Worm (Caenorhabditis elegans) whole organism, early embryonic: Measurements from ENCODE around the gene C06B3.1.

Experiments
- B0310.2 ChIP-seq: sonication (generic microtip); optimal IDR thresholded peaks from 2 replicates; lab custom pipeline; 2016; ENCODE audit warnings: mild to moderate bottlenecking, missing genetic modification characterization, missing compliant biosample characterization
- F13C5.2 ChIP-seq: sonication (generic microtip); optimal IDR thresholded peaks from 2 replicates; lab custom pipeline; 2017; ENCODE audit warnings: mild to moderate bottlenecking, missing genetic modification characterization, inconsistent platforms, missing compliant biosample characterization
- aly-1 ChIP-seq: sonication (generic microtip); optimal IDR thresholded peaks from 2 replicates; lab custom pipeline; 2016; ENCODE audit warnings: missing genetic modification characterization, missing compliant biosample characterization
- ama-1 ChIP-seq: fragments of 150-350 bp; optimal IDR thresholded peaks from 2 replicates; lab custom pipeline; 2014
- ceh-13 ChIP-seq: fragments of 200-800 bp; sonication (Bioruptor generic); optimal IDR thresholded peaks from 2 replicates; lab custom pipeline; 2018; ENCODE audit warnings: mild to moderate bottlenecking, missing genetic modification characterization, missing compliant biosample characterization
- ceh-36 ChIP-seq: sonication (generic microtip); optimal IDR thresholded peaks from 2 replicates; lab custom pipeline; 2016; ENCODE audit warnings: missing genetic modification characterization, inconsistent platforms, missing compliant biosample characterization
- ets-7 ChIP-seq: sonication (generic microtip); optimal IDR thresholded peaks from 2 replicates; lab custom pipeline; 2016; ENCODE audit warnings: missing genotype, missing genetic modification characterization, missing compliant biosample characterization
- flt-1 ChIP-seq: fragments of 200-800 bp; sonication (Bioruptor generic); IDR thresholded peaks from 2 replicates; pipeline ENCODE4 v1.3.6; 2022; ENCODE audit warnings: missing genetic modification characterization, missing compliant biosample characterization
- hmbx-1 ChIP-seq: sonication (generic microtip); optimal IDR thresholded peaks from 2 replicates; lab custom pipeline; 2016; ENCODE audit warnings: mild to moderate bottlenecking, missing genetic modification characterization, missing compliant biosample characterization
- hmg-4 ChIP-seq: fragments of 200-800 bp; sonication (Bioruptor generic); optimal IDR thresholded peaks from 2 replicates; lab custom pipeline; 2018; ENCODE audit warnings: mild to moderate bottlenecking, missing genetic modification characterization, missing compliant biosample characterization
- hnd-1 ChIP-seq: sonication (generic microtip); optimal IDR thresholded peaks from 2 replicates; lab custom pipeline; 2016; ENCODE audit warnings: missing genetic modification characterization, missing compliant biosample characterization
- pes-1 ChIP-seq: fragments of 200-800 bp; sonication (Bioruptor generic); IDR thresholded peaks from 2 replicates; pipeline ENCODE4 v1.3.6; 2022; ENCODE audit warnings: missing genetic modification reagents, missing genetic modification characterization, missing compliant biosample characterization
- scrt-1 ChIP-seq: fragments of 200-800 bp; sonication (Bioruptor generic); IDR thresholded peaks from 2 replicates; pipeline ENCODE4 v1.3.6; 2022; ENCODE audit warnings: missing genetic modification characterization, missing compliant biosample characterization
- sea-1 ChIP-seq: fragments of 200-800 bp; sonication (Bioruptor generic); conservative IDR thresholded peaks from 2 replicates; pipeline ENCODE4 v1.3.6; 2022; ENCODE audit warnings: missing genetic modification characterization, missing compliant biosample characterization
- tbx-11 ChIP-seq: fragments of 200-800 bp; sonication (Bioruptor generic); IDR thresholded peaks from 2 replicates; pipeline ENCODE4 v1.3.6; 2022; ENCODE audit warnings: missing genetic modification characterization, missing compliant biosample characterization
- tbx-37 ChIP-seq: fragments of 200-800 bp; sonication (Bioruptor generic); conservative IDR thresholded peaks from 2 replicates; pipeline ENCODE4 v1.3.6; 2022; ENCODE audit warnings: missing genetic modification reagents, missing genetic modification characterization, missing compliant biosample characterization
- tra-4 ChIP-seq: sonication (generic microtip); optimal IDR thresholded peaks from 2 replicates; lab custom pipeline; 2017; ENCODE audit warnings: missing genetic modification characterization, missing compliant biosample characterization

C06B3.1 gene

ce11 chrV:13936052-13936451, 33.5 kb downstream of the C06B3.1 start:
- TF ChIP-seq scrt-1 (GFP tag; lab: Robert Waterston, UW): no peak
- TF ChIP-seq hnd-1: no peak
- TF ChIP-seq tbx-11 (GFP tag; lab: Robert Waterston, UW): no peak
- TF ChIP-seq tra-4 (tag; lab: Kevin White, UChicago): no peak
- TF ChIP-seq F13C5.2 (tag; lab: Kevin White, UChicago): no peak
- TF ChIP-seq hmg-4: no peak
- no peak for TF ChIP-seq flt-1 (GFP tag; lab: Robert Waterston, UW)
- TF ChIP-seq ceh-36 (tag; lab: Kevin White, UChicago): no peak
- TF ChIP-seq ets-7: no peak
- no peak for TF ChIP-seq B0310.2 (tag; lab: Kevin White, UChicago)
- TF ChIP-seq pes-1 (GFP tag; lab: Robert Waterston, UW): no peak
- TF ChIP-seq aly-1: no peak
- TF ChIP-seq ama-1 (lab: Kevin White, UChicago): no peak
- TF ChIP-seq ceh-13 (GFP tag; lab: Kevin White, UChicago): no peak
- no peak for TF ChIP-seq hmbx-1 (tag; lab: Kevin White, UChicago)
- no peak for TF ChIP-seq tbx-37 (GFP tag; lab: Robert Waterston, UW)
- TF ChIP-seq sea-1 (GFP tag; lab: Robert Waterston, UW): no peak

- TF ChIP-seq flt-1 (GFP tag; lab: Robert Waterston, UW): no peak
- TF ChIP-seq ama-1 (lab: Kevin White, UChicago): no peak
- no peak for TF ChIP-seq ceh-36 (tag; lab: Kevin White, UChicago)
- no peak for TF ChIP-seq B0310.2 (tag; lab: Kevin White, UChicago)
- TF ChIP-seq sea-1 (GFP tag; lab: Robert Waterston, UW): no peak
- TF ChIP-seq pes-1 (GFP tag; lab: Robert Waterston, UW): no peak
- TF ChIP-seq aly-1: no peak
- TF ChIP-seq tbx-11 (GFP tag; lab: Robert Waterston, UW): no peak
- no peak for TF ChIP-seq F13C5.2 (tag; lab: Kevin White, UChicago)
Measured at ce11 chrV:13936850-13937249, 34.3 kb downstream of the C06B3.1 start, which contains the start of gene srw-145. Gene srw-145, plus strand, starts transcription at chrV:13937150.

ce11 chrV:13942082-13942481, 39.5 kb downstream of the C06B3.1 start, which contains the start of gene dpr-1:
Gene dpr-1, minus strand, starts transcription at chrV:13942182.
- TF ChIP-seq ama-1 (lab: Kevin White, UChicago): no peak
- no peak for TF ChIP-seq hmg-4
- TF ChIP-seq tra-4 (tag; lab: Kevin White, UChicago): no peak
- TF ChIP-seq ets-7: no peak
- no peak for TF ChIP-seq ceh-13 (GFP tag; lab: Kevin White, UChicago)
- TF ChIP-seq aly-1: no peak
- no peak for TF ChIP-seq tbx-11 (GFP tag; lab: Robert Waterston, UW)
- TF ChIP-seq pes-1 (GFP tag; lab: Robert Waterston, UW): no peak
- no peak for TF ChIP-seq hmbx-1 (tag; lab: Kevin White, UChicago)
- no peak for TF ChIP-seq flt-1 (GFP tag; lab: Robert Waterston, UW)
- TF ChIP-seq scrt-1 (GFP tag; lab: Robert Waterston, UW): no peak
- no peak for TF ChIP-seq F13C5.2 (tag; lab: Kevin White, UChicago)
- TF ChIP-seq ceh-36 (tag; lab: Kevin White, UChicago): no peak
- no peak for TF ChIP-seq B0310.2 (tag; lab: Kevin White, UChicago)
- TF ChIP-seq sea-1 (GFP tag; lab: Robert Waterston, UW): no peak
- no peak for TF ChIP-seq tbx-37 (GFP tag; lab: Robert Waterston, UW)

ce11 chrV:13946385-13947019, 43.9 kb downstream of the C06B3.1 start, which contains the start of the genes srx-10 and clec-226:
Gene srx-10, minus strand, starts transcription at chrV:13946485.
Gene clec-226, plus strand, starts transcription at chrV:13946969.
- TF ChIP-seq hmg-4 (no peak), F13C5.2 (tag; lab: Kevin White, UChicago) (no peak), ama-1 (lab: Kevin White, UChicago) (no peak)

ce11 chrV:13949010-13949409, 46.4 kb downstream of the C06B3.1 start, which contains the start of gene R10D12.6:
Gene R10D12.6, plus strand, starts transcription at chrV:13949310.
- no peak for TF ChIP-seq sea-1 (GFP tag; lab: Robert Waterston, UW)
- TF ChIP-seq pes-1 (GFP tag; lab: Robert Waterston, UW): no peak
- no peak for TF ChIP-seq hmg-4
- TF ChIP-seq ceh-13 (GFP tag; lab: Kevin White, UChicago): no peak

ce11 chrV:13949752-13950151, 47.2 kb downstream of the C06B3.1 start, which contains the start of gene R10D12.7:
Gene R10D12.7, plus strand, starts transcription at chrV:13950052.
- no peak for TF ChIP-seq ceh-36 (tag; lab: Kevin White, UChicago)
- TF ChIP-seq sea-1 (GFP tag; lab: Robert Waterston, UW): no peak
- TF ChIP-seq pes-1 (GFP tag; lab: Robert Waterston, UW): no peak
- TF ChIP-seq scrt-1 (GFP tag; lab: Robert Waterston, UW): no peak
- no peak for TF ChIP-seq ets-7
- no peak for TF ChIP-seq hnd-1

ce11 chrV:13953191-13953590, 50.6 kb downstream of the C06B3.1 start, which contains the start of gene R10D12.8:
Gene R10D12.8, minus strand, starts transcription at chrV:13953291.
- TF ChIP-seq ama-1 (lab: Kevin White, UChicago): no peak
- TF ChIP-seq ets-7: no peak
- no peak for TF ChIP-seq ceh-13 (GFP tag; lab: Kevin White, UChicago)
